Fruit fly (Drosophila melanogaster) whole organism, adult: ENCODE results near the gene Jhbp13.

Source experiments
- CG11617 ChIP-seq: fragments of 200-800 bp; sonication (Bioruptor generic); optimal IDR thresholded peaks from 2 replicates; lab custom pipeline; 2017; ENCODE audit warnings: mild to moderate bottlenecking, missing biosample characterization, missing genetic modification reagents, missing genetic modification characterization
- CG12768 ChIP-seq: fragments of 200-800 bp; sonication (Bioruptor generic); optimal IDR thresholded peaks from 2 replicates; lab custom pipeline; 2017; ENCODE audit warnings: missing biosample characterization, missing genetic modification characterization, mild to moderate bottlenecking, moderate library complexity, missing genetic modification reagents
- CG14711 ChIP-seq: fragments of 200-800 bp; sonication (Bioruptor generic); optimal IDR thresholded peaks from 2 replicates; lab custom pipeline; 2018; ENCODE audit warnings: missing biosample characterization, mild to moderate bottlenecking, missing genetic modification characterization, moderate library complexity
- CG1620 ChIP-seq: fragments of 200-800 bp; sonication (Bioruptor generic); optimal IDR thresholded peaks from 2 replicates; lab custom pipeline; 2016; ENCODE audit warnings: missing biosample characterization, missing genetic modification characterization
- CG33017 ChIP-seq: fragments of 200-800 bp; sonication (Bioruptor generic); optimal IDR thresholded peaks from 2 replicates; lab custom pipeline; 2018; ENCODE audit warnings: missing biosample characterization, mild to moderate bottlenecking, missing genetic modification characterization, moderate library complexity
- CG5204 ChIP-seq: fragments of 200-800 bp; sonication (Bioruptor generic); optimal IDR thresholded peaks from 2 replicates; lab custom pipeline; 2016; ENCODE audit warnings: missing biosample characterization, missing genetic modification characterization
- CG7045 ChIP-seq: fragments of 200-800 bp; sonication (Bioruptor generic); optimal IDR thresholded peaks from 2 replicates; lab custom pipeline; 2017; ENCODE audit warnings: missing biosample characterization, mild to moderate bottlenecking, missing genetic modification characterization
- CG7101 ChIP-seq: fragments of 200-800 bp; sonication (Bioruptor generic); optimal IDR thresholded peaks from 2 replicates; lab custom pipeline; 2018; ENCODE audit warnings: missing biosample characterization, mild to moderate bottlenecking, missing genetic modification characterization, moderate library complexity
- Clk ChIP-seq: fragments of 200-800 bp; sonication (Bioruptor generic); optimal IDR thresholded peaks from 2 replicates; lab custom pipeline; 2017; ENCODE audit warnings: missing biosample characterization, missing genetic modification characterization
- Crg-1 ChIP-seq: fragments of 200-800 bp; sonication (Bioruptor generic); optimal IDR thresholded peaks from 2 replicates; lab custom pipeline; 2016; ENCODE audit warnings: missing biosample characterization, missing genetic modification characterization
- Hr96 ChIP-seq: fragments of 200-800 bp; sonication (Bioruptor generic); optimal IDR thresholded peaks from 2 replicates; lab custom pipeline; 2016; ENCODE audit warnings: missing biosample characterization, missing genetic modification characterization
- Mnt ChIP-seq: fragments of 200-800 bp; sonication (Bioruptor generic); optimal IDR thresholded peaks from 2 replicates; lab custom pipeline; 2016; ENCODE audit warnings: missing biosample characterization, mild to moderate bottlenecking, missing genetic modification characterization
- bab1 ChIP-seq: fragments of 200-800 bp; sonication (Bioruptor generic); optimal IDR thresholded peaks from 3 replicates; lab custom pipeline; 2019; ENCODE audit warnings: missing biosample characterization, mild to moderate bottlenecking, missing genetic modification characterization, moderate library complexity
- cic ChIP-seq: fragments of 200-800 bp; sonication (Bioruptor generic); optimal IDR thresholded peaks from 2 replicates; lab custom pipeline; 2017; ENCODE audit warnings: missing biosample characterization, mild to moderate bottlenecking, missing genetic modification characterization, moderate library complexity
- cnc ChIP-seq, 2 experiments: fragments of >200 bp; optimal IDR thresholded peaks; 2 replicates each; lab custom pipeline; 2017
- kay ChIP-seq: fragments of 200-800 bp; sonication (Bioruptor generic); peaks from one replicate; lab custom pipeline; 2016; ENCODE audit warnings: missing biosample characterization, missing genetic modification characterization, borderline replicate concordance
- ovo ChIP-seq: fragments of 200-800 bp; sonication (Bioruptor generic); optimal IDR thresholded peaks from 2 replicates; lab custom pipeline; 2016; ENCODE audit warnings: missing biosample characterization, missing genetic modification characterization
- pad ChIP-seq: fragments of 200-800 bp; sonication (Bioruptor generic); optimal IDR thresholded peaks from 3 replicates; lab custom pipeline; 2017; ENCODE audit warnings: missing biosample characterization, missing genetic modification characterization, mild to moderate bottlenecking, moderate library complexity, missing genetic modification reagents
- tj ChIP-seq: fragments of 200-800 bp; sonication (Bioruptor generic); optimal IDR thresholded peaks from 3 replicates; lab custom pipeline; 2017; ENCODE audit warnings: missing biosample characterization, mild to moderate bottlenecking, missing genetic modification characterization, moderate library complexity
- toe ChIP-seq: fragments of 200-800 bp; sonication (Bioruptor generic); optimal IDR thresholded peaks from 2 replicates; lab custom pipeline; 2016; ENCODE audit warnings: missing biosample characterization, missing genetic modification characterization

The Jhbp13 gene

dm6 chr2L:13239689-13240088 lies at the start of gene Jhbp13:
Gene Jhbp13, plus strand, starts transcription at chr2L:13239989.
- TF ChIP-seq CG7101 (tag; lab: Kevin White, UChicago) (no peak), toe (GFP tag; lab: Kevin White, UChicago) (no peak), CG33017 (tag; lab: Kevin White, UChicago) (no peak), kay (GFP tag; lab: Kevin White, UChicago) (peak; percentile 45), Hr96 (GFP tag; lab: Kevin White, UChicago) (no peak)

- TF ChIP-seq CG11617 (GFP tag; lab: Kevin White, UChicago) (peak; percentile 44), Hr96 (GFP tag; lab: Kevin White, UChicago) (no peak), cic (peak; percentile 95), cnc (optimal IDR thresholded peaks at IDR 0.05; lab: Kevin White, UChicago) (no peak), CG33017 (tag; lab: Kevin White, UChicago) (peak; percentile 43), CG14711 (tag; lab: Kevin White, UChicago) (peak; percentile 12), bab1 (GFP tag; lab: Kevin White, UChicago) (no peak), CG7045 (GFP tag; lab: Kevin White, UChicago) (peak; percentile 26), tj (GFP tag; lab: Kevin White, UChicago) (peak; percentile 18), toe (GFP tag; lab: Kevin White, UChicago) (no peak), CG7101 (tag; lab: Kevin White, UChicago) (peak; percentile 52), CG5204 (GFP tag; lab: Kevin White, UChicago) (no peak), pad (GFP tag; lab: Kevin White, UChicago) (peak; percentile 55), Mnt (GFP tag; lab: Kevin White, UChicago) (peak; percentile 57), Clk (GFP tag; lab: Kevin White, UChicago) (peak; percentile 13), CG12768 (peak; percentile 81), CG1620 (no peak), kay (GFP tag; lab: Kevin White, UChicago) (no peak), ovo (GFP tag; lab: Kevin White, UChicago) (peak; percentile 19), Crg-1 (GFP tag; lab: Kevin White, UChicago) (no peak)
These were observed 49.3 kb upstream of the Jhbp13 start for dm6 chr2L:13190534-13190933.

- TF ChIP-seq bab1 (GFP tag; lab: Kevin White, UChicago): no peak
- TF ChIP-seq ovo (GFP tag; lab: Kevin White, UChicago): peak; percentile 2
- no peak for TF ChIP-seq Crg-1 (GFP tag; lab: Kevin White, UChicago)
These were observed 48.6 kb upstream of the Jhbp13 start for dm6 chr2L:13191052-13191678.

dm6 chr2L:13191894-13192293 lies 47.9 kb upstream of the Jhbp13 start, which contains the start of the genes CG16974 and Edem2:
Gene CG16974, minus strand, starts transcription at chr2L:13191979.
Gene Edem2, plus strand, starts transcription at chr2L:13192201.
- TF ChIP-seq Clk (GFP tag; lab: Kevin White, UChicago): peak; percentile 11
- peak; percentile 48 for TF ChIP-seq tj (GFP tag; lab: Kevin White, UChicago)
- TF ChIP-seq CG5204 (GFP tag; lab: Kevin White, UChicago): no peak
- no peak for TF ChIP-seq Hr96 (GFP tag; lab: Kevin White, UChicago)
- TF ChIP-seq CG7045 (GFP tag; lab: Kevin White, UChicago): peak; percentile 77
- TF ChIP-seq ovo (GFP tag; lab: Kevin White, UChicago): peak; percentile 68
- no peak for TF ChIP-seq cnc (optimal IDR thresholded peaks at IDR 0.05; lab: Kevin White, UChicago)
- TF ChIP-seq CG7101 (tag; lab: Kevin White, UChicago): peak; percentile 88
- no peak for TF ChIP-seq kay (GFP tag; lab: Kevin White, UChicago)
- no peak for TF ChIP-seq toe (GFP tag; lab: Kevin White, UChicago)
- TF ChIP-seq Crg-1 (GFP tag; lab: Kevin White, UChicago): peak; percentile 65
- peak; percentile 86 for TF ChIP-seq bab1 (GFP tag; lab: Kevin White, UChicago)
- TF ChIP-seq CG14711 (tag; lab: Kevin White, UChicago): peak; percentile 81
- TF ChIP-seq Mnt (GFP tag; lab: Kevin White, UChicago): peak; percentile 75
- peak; percentile 59 for TF ChIP-seq CG12768
- peak; percentile 67 for TF ChIP-seq pad (GFP tag; lab: Kevin White, UChicago)
- TF ChIP-seq cic: peak; percentile 66
- TF ChIP-seq CG1620: peak; percentile 79
- peak; percentile 77 for TF ChIP-seq CG33017 (tag; lab: Kevin White, UChicago)
- peak; percentile 72 for TF ChIP-seq CG11617 (GFP tag; lab: Kevin White, UChicago)

- no peak for TF ChIP-seq tj (GFP tag; lab: Kevin White, UChicago)
- TF ChIP-seq CG14711 (tag; lab: Kevin White, UChicago): no peak
- no peak for TF ChIP-seq CG11617 (GFP tag; lab: Kevin White, UChicago)
- no peak for TF ChIP-seq CG5204 (GFP tag; lab: Kevin White, UChicago)
- no peak for TF ChIP-seq Crg-1 (GFP tag; lab: Kevin White, UChicago)
- TF ChIP-seq Mnt (GFP tag; lab: Kevin White, UChicago): no peak
- TF ChIP-seq CG33017 (tag; lab: Kevin White, UChicago): no peak
- no peak for TF ChIP-seq pad (GFP tag; lab: Kevin White, UChicago)
- TF ChIP-seq Clk (GFP tag; lab: Kevin White, UChicago): no peak
These were observed 44.0 kb upstream of the Jhbp13 start for dm6 chr2L:13195822-13196221.

dm6 chr2L:13202960-13203436 lies 36.8 kb upstream of the Jhbp13 start, which contains the start of gene CG16972:
Gene CG16972, minus strand, starts transcription at chr2L:13203295.
- no peak for TF ChIP-seq pad (GFP tag; lab: Kevin White, UChicago)
- peak; percentile 41 for TF ChIP-seq bab1 (GFP tag; lab: Kevin White, UChicago)
- TF ChIP-seq CG5204 (GFP tag; lab: Kevin White, UChicago): no peak
- no peak for TF ChIP-seq cic
- TF ChIP-seq Clk (GFP tag; lab: Kevin White, UChicago): peak; percentile 0
- peak; percentile 67 for TF ChIP-seq CG14711 (tag; lab: Kevin White, UChicago)
- no peak for TF ChIP-seq CG7101 (tag; lab: Kevin White, UChicago)
- TF ChIP-seq CG33017 (tag; lab: Kevin White, UChicago): no peak
- peak; percentile 55 for TF ChIP-seq CG11617 (GFP tag; lab: Kevin White, UChicago)
- peak; percentile 35 for TF ChIP-seq CG7045 (GFP tag; lab: Kevin White, UChicago)
- no peak for TF ChIP-seq Mnt (GFP tag; lab: Kevin White, UChicago)
- no peak for TF ChIP-seq toe (GFP tag; lab: Kevin White, UChicago)
- no peak for TF ChIP-seq CG1620
- peak; percentile 33 for TF ChIP-seq ovo (GFP tag; lab: Kevin White, UChicago)
